Worm (Caenorhabditis elegans) whole organism, mixed stage, embryonic: ENCODE measurements around the gene rpl-29.

ENCODE experiments used
- M03D4.4 ChIP-seq: sonication (generic microtip); optimal IDR thresholded peaks from 2 replicates; lab custom pipeline; 2017; ENCODE audit warnings: mild to moderate bottlenecking, missing genetic modification characterization, missing compliant biosample characterization
- bed-3 ChIP-seq: fragments of 200-800 bp; sonication (Bioruptor generic); optimal IDR thresholded peaks from 3 replicates; lab custom pipeline; 2018; ENCODE audit warnings: mild to moderate bottlenecking, missing genetic modification characterization, moderate library complexity, missing compliant biosample characterization
- blmp-1 ChIP-seq: fragments of 150-350 bp; optimal IDR thresholded peaks from 2 replicates; lab custom pipeline; 2014; ENCODE audit warnings: missing biosample characterization, missing genetic modification characterization
- ceh-39 ChIP-seq: fragments of 150-350 bp; optimal IDR thresholded peaks from 2 replicates; lab custom pipeline; 2014; ENCODE audit warnings: missing biosample characterization, missing genetic modification characterization
- ceh-43 ChIP-seq: fragments of 200-800 bp; sonication (Bioruptor generic); optimal IDR thresholded peaks from 2 replicates; lab custom pipeline; 2018; ENCODE audit warnings: mild to moderate bottlenecking, missing genetic modification characterization, moderate library complexity, missing compliant biosample characterization
- ceh-83 ChIP-seq: fragments of 200-800 bp; sonication (Bioruptor generic); optimal IDR thresholded peaks from 2 replicates; lab custom pipeline; 2018; ENCODE audit warnings: mild to moderate bottlenecking, missing genetic modification characterization, missing compliant biosample characterization
- ces-1 ChIP-seq: fragments of 150-350 bp; optimal IDR thresholded peaks from 2 replicates; lab custom pipeline; 2014; ENCODE audit warnings: missing biosample characterization, missing genetic modification reagents, missing genetic modification characterization
- cnd-1 ChIP-seq: fragments of 200-800 bp; sonication (Bioruptor generic); optimal IDR thresholded peaks from 2 replicates; lab custom pipeline; 2018; ENCODE audit warnings: mild to moderate bottlenecking, missing genetic modification characterization, missing compliant biosample characterization
- drap-1 ChIP-seq: fragments of 200-800 bp; sonication (Bioruptor generic); optimal IDR thresholded peaks from 3 replicates; lab custom pipeline; 2018; ENCODE audit warnings: mild to moderate bottlenecking, missing genetic modification characterization, missing compliant biosample characterization
- elt-1 ChIP-seq: sonication (generic microtip); optimal IDR thresholded peaks from 2 replicates; lab custom pipeline; 2017; ENCODE audit warnings: missing genetic modification characterization, mild to moderate bottlenecking, missing compliant biosample characterization, antibody characterized with exemption, moderate library complexity, borderline replicate concordance; ENCODE audit not compliant: insufficient read depth
- elt-3 ChIP-seq: fragments of 150-350 bp; optimal IDR thresholded peaks from 2 replicates; lab custom pipeline; 2014; ENCODE audit warnings: missing biosample characterization, missing genetic modification characterization
- ham-2 ChIP-seq: fragments of 200-800 bp; sonication (Bioruptor generic); optimal IDR thresholded peaks from 2 replicates; lab custom pipeline; 2018; ENCODE audit warnings: mild to moderate bottlenecking, missing genetic modification characterization, missing compliant biosample characterization
- hlh-1 ChIP-seq: fragments of 150-350 bp; optimal IDR thresholded peaks from 2 replicates; lab custom pipeline; 2014; ENCODE audit warnings: missing biosample characterization, missing genetic modification reagents, missing genetic modification characterization
- lin-13 ChIP-seq: fragments of 150-350 bp; optimal IDR thresholded peaks from 2 replicates; lab custom pipeline; 2014; ENCODE audit warnings: missing biosample characterization, missing genetic modification characterization
- lin-32 ChIP-seq: fragments of 200-800 bp; sonication (Bioruptor generic); optimal IDR thresholded peaks from 2 replicates; lab custom pipeline; 2018; ENCODE audit warnings: mild to moderate bottlenecking, missing genetic modification characterization, missing compliant biosample characterization
- mab-5 ChIP-seq: fragments of 150-350 bp; optimal IDR thresholded peaks from 2 replicates; lab custom pipeline; 2014; ENCODE audit warnings: missing biosample characterization, missing genetic modification characterization
- mep-1 ChIP-seq: fragments of 150-350 bp; optimal IDR thresholded peaks from 2 replicates; lab custom pipeline; 2017; ENCODE audit warnings: missing biosample characterization, missing genetic modification reagents, missing genetic modification characterization, inconsistent platforms
- mls-2 ChIP-seq: sonication (generic microtip); optimal IDR thresholded peaks from 2 replicates; lab custom pipeline; 2016; ENCODE audit warnings: mild to moderate bottlenecking, missing genetic modification characterization, moderate library complexity, missing compliant biosample characterization
- nhr-12 ChIP-seq: fragments of 150-350 bp; optimal IDR thresholded peaks from 2 replicates; lab custom pipeline; 2014; ENCODE audit warnings: missing biosample characterization, missing genetic modification characterization
- nhr-2 ChIP-seq: fragments of 150-350 bp; optimal IDR thresholded peaks from 2 replicates; lab custom pipeline; 2014; ENCODE audit warnings: missing biosample characterization, missing genetic modification characterization
- nhr-237 ChIP-seq: fragments of 150-350 bp; optimal IDR thresholded peaks from 2 replicates; lab custom pipeline; 2014; ENCODE audit warnings: missing biosample characterization, missing genetic modification characterization
- nhr-76 ChIP-seq: sonication (generic microtip); optimal IDR thresholded peaks from 2 replicates; lab custom pipeline; 2017; ENCODE audit warnings: missing biosample characterization, missing genetic modification characterization
- pha-4 ChIP-seq: fragments of 150-350 bp; optimal IDR thresholded peaks from 2 replicates; lab custom pipeline; 2018; ENCODE audit warnings: missing biosample characterization, missing genetic modification reagents, missing genetic modification characterization
- sem-2 ChIP-seq: fragments of 200-800 bp; sonication (Bioruptor generic); optimal IDR thresholded peaks from 2 replicates; lab custom pipeline; 2018; ENCODE audit warnings: mild to moderate bottlenecking, missing genetic modification characterization, missing compliant biosample characterization
- snpc-4 ChIP-seq: fragments of 150-350 bp; optimal IDR thresholded peaks from 2 replicates; lab custom pipeline; 2014; ENCODE audit warnings: missing biosample characterization, missing genetic modification characterization
- sptf-1 ChIP-seq: sonication (generic microtip); optimal IDR thresholded peaks from 2 replicates; lab custom pipeline; 2017; ENCODE audit warnings: mild to moderate bottlenecking, missing genetic modification characterization, moderate library complexity, missing compliant biosample characterization
- tbx-8 ChIP-seq: fragments of 200-800 bp; sonication (Bioruptor generic); optimal IDR thresholded peaks from 2 replicates; lab custom pipeline; 2018; ENCODE audit warnings: mild to moderate bottlenecking, missing genetic modification characterization, moderate library complexity, missing compliant biosample characterization
- unc-120 ChIP-seq: sonication (generic microtip); optimal IDR thresholded peaks from 2 replicates; lab custom pipeline; 2017; ENCODE audit warnings: missing genetic modification characterization, missing compliant biosample characterization; ENCODE audit not compliant: poor library complexity, severe bottlenecking
- unc-39 ChIP-seq: fragments of 150-350 bp; optimal IDR thresholded peaks from 2 replicates; lab custom pipeline; 2014; ENCODE audit warnings: missing biosample characterization, missing genetic modification characterization
- unc-62 ChIP-seq: fragments of 150-350 bp; optimal IDR thresholded peaks from 2 replicates; lab custom pipeline; 2014; ENCODE audit warnings: missing biosample characterization, missing genetic modification reagents, missing genetic modification characterization
- ztf-11 ChIP-seq: fragments of 150-350 bp; optimal IDR thresholded peaks from 2 replicates; lab custom pipeline; 2014; ENCODE audit warnings: missing biosample characterization, missing genetic modification characterization

The rpl-29 gene

DNA sequence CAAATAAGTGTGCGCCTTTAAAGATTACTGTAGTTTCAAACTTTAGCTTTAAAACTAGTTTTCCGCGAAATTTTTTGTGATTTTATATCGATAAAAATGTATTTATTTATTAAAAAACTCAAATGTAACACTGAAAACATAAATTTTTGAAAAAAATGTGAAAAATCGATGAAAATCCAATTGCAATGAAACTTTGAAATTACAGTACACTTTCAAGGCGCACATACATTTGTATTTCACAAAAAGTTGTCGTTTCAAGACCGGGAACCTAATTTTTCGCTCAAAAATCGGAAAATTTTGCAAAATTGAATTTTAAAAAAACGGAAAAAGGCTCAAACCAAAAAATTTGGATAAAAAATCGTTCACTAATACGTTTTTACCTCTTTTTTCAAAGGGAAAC is 1.7 kb upstream of the rpl-29 start:
- TF ChIP-seq lin-13: no peak
- no peak for TF ChIP-seq mab-5
- no peak for TF ChIP-seq hlh-1 (tag; lab: Kevin White, UChicago)
- TF ChIP-seq unc-120 (tag; lab: Kevin White, UChicago): no peak
- TF ChIP-seq nhr-76 (tag; lab: Kevin White, UChicago): no peak
- no peak for TF ChIP-seq unc-39 (tag; lab: Kevin White, UChicago)
- TF ChIP-seq snpc-4 (tag; lab: Kevin White, UChicago): no peak

DNA sequence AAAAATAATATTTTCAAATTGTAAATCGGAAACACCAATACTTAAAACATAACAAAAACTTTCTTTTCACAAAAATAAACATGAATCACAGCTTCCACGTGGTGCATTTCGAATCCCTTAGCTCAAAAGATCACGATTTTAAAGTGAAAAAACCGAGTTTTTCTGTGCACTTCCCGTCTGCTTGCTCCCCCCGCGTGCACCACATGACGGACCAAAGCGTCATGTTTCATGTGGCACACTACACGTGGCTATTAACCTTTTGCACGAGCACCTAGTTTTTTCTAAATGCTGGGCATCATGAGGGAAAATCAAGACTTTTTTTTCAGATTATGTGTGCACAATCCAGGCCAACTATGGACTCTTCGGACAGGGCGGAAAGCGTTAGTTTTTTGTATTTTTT is 1.2 kb upstream of the rpl-29 start:
- TF ChIP-seq hlh-1 (tag; lab: Kevin White, UChicago) (peak; percentile 11), tbx-8 (no peak), unc-120 (tag; lab: Kevin White, UChicago) (peak; percentile 5), nhr-12 (tag; lab: Kevin White, UChicago) (no peak)

DNA sequence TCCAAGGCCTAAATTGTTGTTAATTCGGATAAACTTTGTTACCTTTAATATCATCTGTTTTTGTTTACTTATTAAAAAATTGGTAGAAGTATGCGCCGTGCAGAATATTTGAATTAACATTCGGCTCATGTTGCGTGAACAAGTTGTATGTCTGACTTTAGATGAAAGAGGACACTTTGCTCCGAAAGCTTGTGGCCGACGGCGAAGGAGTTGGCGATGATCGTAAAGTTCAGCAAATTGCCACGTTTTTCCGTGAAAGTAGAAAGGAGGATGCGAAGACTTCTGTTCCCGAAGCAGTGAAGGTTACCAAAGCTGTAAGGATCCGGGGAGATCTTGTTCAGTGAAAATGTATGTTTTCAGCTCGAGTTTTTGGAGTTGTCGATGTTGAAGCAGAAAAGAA is 548 bp downstream of the rpl-29 start, which contains the start of gene thoc-7:
TSS of gene thoc-7 (plus strand) at position 162 of the 400 bp plus-strand sequence.
- TF ChIP-seq blmp-1 (no peak), ceh-39 (tag; lab: Kevin White, UChicago) (no peak), M03D4.4 (no peak), tbx-8 (no peak), pha-4 (tag; lab: Kevin White, UChicago) (no peak), unc-62 (GFP tag; lab: Kevin White, UChicago) (no peak), mab-5 (no peak), ham-2 (GFP tag; lab: Kevin White, UChicago) (no peak), ceh-43 (GFP tag; lab: Kevin White, UChicago) (no peak), elt-3 (tag; lab: Kevin White, UChicago) (no peak), ceh-83 (GFP tag; lab: Kevin White, UChicago) (no peak), snpc-4 (tag; lab: Kevin White, UChicago) (no peak), elt-1 (tag; lab: Kevin White, UChicago) (no peak), unc-120 (tag; lab: Kevin White, UChicago) (no peak), mep-1 (tag; lab: Kevin White, UChicago) (no peak)
- TF ChIP-seq, all 35 proteins: peak for 0

DNA sequence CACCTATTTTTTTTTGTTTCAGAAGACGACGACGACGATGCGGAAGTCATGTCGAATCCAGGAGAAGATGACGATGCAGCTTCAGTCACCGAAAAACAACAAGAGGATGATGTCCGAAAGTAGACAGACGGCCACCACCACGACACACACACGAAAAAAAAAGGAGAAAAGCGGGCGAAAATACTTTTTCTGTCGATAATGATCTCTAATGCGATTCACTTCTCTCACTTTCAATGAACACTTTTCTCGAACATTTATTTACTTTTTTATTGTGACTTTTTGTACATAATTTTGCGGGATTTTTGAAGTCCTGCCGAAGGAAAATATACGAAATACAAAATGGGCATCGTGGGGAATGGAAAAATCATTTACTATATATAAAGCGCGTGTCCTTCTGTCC is 1.9 kb downstream of the rpl-29 start:
- TF ChIP-seq sptf-1 (no peak), blmp-1 (peak; percentile 19)
- TF ChIP-seq, all 35 proteins: peak for 1

DNA sequence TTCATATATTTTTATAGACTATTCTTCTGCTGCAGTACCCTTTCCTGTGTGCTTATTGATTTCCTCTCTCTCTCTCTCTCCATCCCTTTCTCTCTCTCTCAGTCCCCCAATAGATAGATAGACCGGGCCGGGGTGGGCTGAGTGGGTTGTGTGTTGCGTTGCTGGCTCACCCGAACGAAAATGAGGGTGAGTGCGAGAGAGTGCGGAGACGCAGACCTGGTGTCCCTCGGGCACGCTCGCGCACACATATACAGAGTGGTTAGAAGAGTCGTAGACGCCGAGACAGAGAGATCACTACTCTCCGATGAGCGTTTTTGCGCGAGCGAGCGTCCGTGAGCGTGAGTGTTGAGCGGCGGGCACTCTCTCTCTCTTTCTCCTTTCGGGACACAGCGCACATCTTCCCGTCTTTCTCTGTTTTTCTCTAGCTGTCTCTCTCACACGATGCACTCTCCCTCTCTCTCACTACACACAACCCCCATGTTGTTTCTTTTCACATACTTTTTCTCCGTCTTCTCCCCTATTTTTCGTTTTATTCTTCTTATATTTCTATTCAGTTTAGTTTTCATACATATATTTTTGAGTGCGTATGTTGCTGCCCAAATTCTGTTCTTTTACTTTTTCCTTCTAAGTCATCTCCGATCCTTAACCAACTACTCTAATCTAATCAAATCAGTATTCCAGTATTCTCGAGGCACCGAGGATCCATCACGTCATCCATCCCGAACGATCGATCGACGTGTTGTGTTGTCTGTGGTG is 5.6 kb downstream of the rpl-29 start, which contains the start of gene lin-66:
TSS of gene lin-66 (plus strand) at position 672 of the 756 bp plus-strand sequence.
- TF ChIP-seq ceh-39 (tag; lab: Kevin White, UChicago) (peak; percentile 49), sem-2 (no peak), lin-13 (peak; percentile 74), hlh-1 (tag; lab: Kevin White, UChicago) (peak; percentile 9), lin-32 (GFP tag; lab: Kevin White, UChicago) (no peak), M03D4.4 (peak; percentile 70), ham-2 (GFP tag; lab: Kevin White, UChicago) (peak; percentile 74), nhr-2 (no peak), pha-4 (tag; lab: Kevin White, UChicago) (peak; percentile 95), unc-39 (tag; lab: Kevin White, UChicago) (peak; percentile 31), ztf-11 (tag; lab: Kevin White, UChicago) (peak; percentile 46), unc-120 (tag; lab: Kevin White, UChicago) (peak; percentile 98), sptf-1 (peak; percentile 84), nhr-237 (peak; percentile 55), mls-2 (tag; lab: Kevin White, UChicago) (peak; percentile 86), bed-3 (GFP tag; lab: Kevin White, UChicago) (no peak), drap-1 (peak; percentile 81), ceh-83 (GFP tag; lab: Kevin White, UChicago) (no peak), cnd-1 (tag; lab: Kevin White, UChicago) (peak; percentile 37), tbx-8 (peak; percentile 44), ces-1 (peak; percentile 42), mep-1 (tag; lab: Kevin White, UChicago) (peak; percentile 49), blmp-1 (no peak), unc-62 (GFP tag; lab: Kevin White, UChicago) (peak; percentile 66)
